4 fruit fly cellular contexts compared by ENCODE assay signal in the genomic region with DNA sequence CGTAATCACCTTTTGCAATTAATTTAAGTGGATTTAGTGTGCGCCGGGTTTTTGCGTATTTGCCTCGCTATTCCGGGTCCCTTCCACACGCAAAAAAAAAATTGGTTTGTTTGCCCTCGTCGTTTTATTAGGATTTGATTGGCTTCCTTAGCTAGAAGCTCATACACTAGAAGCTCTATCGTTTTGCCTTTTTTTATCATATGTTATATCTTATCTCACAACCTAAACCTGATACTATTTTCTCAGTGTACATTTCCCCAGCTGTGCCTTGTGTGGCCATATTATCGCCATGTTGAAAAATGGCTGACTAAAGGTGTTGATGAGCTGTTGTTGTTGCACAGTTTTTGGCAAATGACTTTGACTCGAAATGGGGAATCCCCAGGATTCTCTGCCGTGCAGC.
TF ChIP-seq lines count a peak whose summit lies in the region.

No protein-coding gene starts in this region.

- no peak for TF ChIP-seq CTCF in whole organism, embryonic (GFP tag; optimal IDR thresholded peaks at IDR 0.05; lab: Kevin White, UChicago)

TF ChIP-seq in whole organism, embryonic, 481 proteins besides CTCF, POLR2A, EP300 and RAD21 (continues in another document):
- 0 out of 3 replicates have a peak, but pooled peaks have one; percentile 38 for TF ChIP-seq Optix (GFP tag; IDR thresholded peaks at IDR 0.05; lab: Robert Waterston, UW)
- TF ChIP-seq CG9817 (tag; optimal IDR thresholded peaks at IDR 0.05; lab: Kevin White, UChicago), result no peak
- TF ChIP-seq kni (GFP tag; optimal IDR thresholded peaks at IDR 0.05; lab: Kevin White, UChicago), result no peak
- no peak for TF ChIP-seq B-H2 (GFP tag; optimal IDR thresholded peaks at IDR 0.05; lab: Kevin White, UChicago)
- no peak for TF ChIP-seq Sox100B (GFP tag; optimal IDR thresholded peaks at IDR 0.05; lab: Kevin White, UChicago)
- peak; percentile 86 for TF ChIP-seq Med (GFP tag; lab: Kevin White, UChicago)
- no peak for TF ChIP-seq Hmx (GFP tag; optimal IDR thresholded peaks at IDR 0.05; lab: Kevin White, UChicago)
- TF ChIP-seq vvl (GFP tag; IDR thresholded peaks at IDR 0.05; lab: Robert Waterston, UW), result peak; percentile 40
- no peak for TF ChIP-seq br (optimal IDR thresholded peaks at IDR 0.05; lab: Kevin White, UChicago)
- TF ChIP-seq vfl (GFP tag; optimal IDR thresholded peaks at IDR 0.05; lab: Kevin White, UChicago), result no peak
- no peak for TF ChIP-seq hbn (GFP tag; IDR thresholded peaks at IDR 0.05; lab: Robert Waterston, UW; ENCODE audit: partially characterized antibody)
- TF ChIP-seq CG10267 (tag; optimal IDR thresholded peaks at IDR 0.05; lab: Kevin White, UChicago), result no peak
- TF ChIP-seq nau (GFP tag; optimal IDR thresholded peaks at IDR 0.05; lab: Kevin White, UChicago), result no peak
- no peak for TF ChIP-seq CG15696 (tag; optimal IDR thresholded peaks at IDR 0.05; lab: Kevin White, UChicago)
- peak; percentile 62 for TF ChIP-seq CG18599 (GFP tag; optimal IDR thresholded peaks at IDR 0.05; lab: Kevin White, UChicago)
- no peak for TF ChIP-seq GATAe (GFP tag; conservative IDR thresholded peaks at IDR 0.05; lab: Robert Waterston, UW)
- no peak for TF ChIP-seq CG10147 (GFP tag; optimal IDR thresholded peaks at IDR 0.05; lab: Kevin White, UChicago)
- TF ChIP-seq CG16813 (GFP tag; IDR thresholded peaks at IDR 0.05; lab: Robert Waterston, UW; ENCODE audit: partially characterized antibody), result no peak
- TF ChIP-seq wek (GFP tag; optimal IDR thresholded peaks at IDR 0.05; lab: Kevin White, UChicago), result no peak
- no peak for TF ChIP-seq CG15479 (GFP tag; optimal IDR thresholded peaks at IDR 0.05; lab: Kevin White, UChicago)
- TF ChIP-seq CG6854 (GFP tag; optimal IDR thresholded peaks at IDR 0.05; lab: Kevin White, UChicago), result no peak
- TF ChIP-seq Taf1 (GFP tag; IDR thresholded peaks at IDR 0.05; lab: Robert Waterston, UW), result no peak

TF ChIP-seq in whole organism, prepupa, 60 proteins besides CTCF, POLR2A, EP300 and RAD21 (continues in another document):
- TF ChIP-seq CG3032 (tag; optimal IDR thresholded peaks at IDR 0.05; lab: Kevin White, UChicago) (peak; percentile 48), dac (GFP tag; optimal IDR thresholded peaks at IDR 0.05; lab: Kevin White, UChicago) (no peak), CG6792 (GFP tag; optimal IDR thresholded peaks at IDR 0.05; lab: Kevin White, UChicago) (peak; percentile 28), CG7368 (GFP tag; optimal IDR thresholded peaks at IDR 0.05; lab: Kevin White, UChicago) (peak; percentile 15), CG15336 (GFP tag; IDR thresholded peaks at IDR 0.05; lab: Robert Waterston, UW) (peak; percentile 30; the same call in 1 of the 2 replicates), salr (GFP tag; optimal IDR thresholded peaks at IDR 0.05; lab: Kevin White, UChicago) (peak in 1 of 2 experiments; percentile 0), fd85E (GFP tag; optimal IDR thresholded peaks at IDR 0.05; lab: Kevin White, UChicago) (no peak), CG32006 (GFP tag; optimal IDR thresholded peaks at IDR 0.05; lab: Kevin White, UChicago) (peak; percentile 40), CG34406 (GFP tag; optimal IDR thresholded peaks at IDR 0.05; lab: Kevin White, UChicago) (peak; percentile 32), pdm3 (GFP tag; optimal IDR thresholded peaks at IDR 0.05; lab: Kevin White, UChicago) (peak; percentile 47), CG8319 (GFP tag; optimal IDR thresholded peaks at IDR 0.05; lab: Kevin White, UChicago) (peak; percentile 6), Blimp-1 (GFP tag; optimal IDR thresholded peaks at IDR 0.05; lab: Kevin White, UChicago) (no peak), topi (GFP tag; optimal IDR thresholded peaks at IDR 0.05; lab: Kevin White, UChicago) (peak; percentile 54), CG8632 (GFP tag; optimal IDR thresholded peaks at IDR 0.05; lab: Kevin White, UChicago) (peak; percentile 35), CG8119 (GFP tag; IDR thresholded peaks at IDR 0.05; lab: Robert Waterston, UW) (peak; percentile 48; the same call in 2 of the 3 replicates), Ets96B (tag; optimal IDR thresholded peaks at IDR 0.05; lab: Kevin White, UChicago) (peak; percentile 52), CG6808 (GFP tag; optimal IDR thresholded peaks at IDR 0.05; lab: Kevin White, UChicago) (peak; percentile 25), Ets21C (GFP tag; optimal IDR thresholded peaks at IDR 0.05; lab: Kevin White, UChicago) (peak; percentile 25), spab (GFP tag; optimal IDR thresholded peaks at IDR 0.05; lab: Kevin White, UChicago) (no peak), Eip75B (GFP tag; optimal IDR thresholded peaks at IDR 0.05; lab: Kevin White, UChicago) (peak; percentile 54), lz (GFP tag; optimal IDR thresholded peaks at IDR 0.05; lab: Kevin White, UChicago) (peak; percentile 37), ss (GFP tag; optimal IDR thresholded peaks at IDR 0.05; lab: Kevin White, UChicago) (peak in 1 of 2 experiments; percentile 23)

TF ChIP-seq in whole organism, pupa, 21 proteins besides CTCF, POLR2A, EP300 and RAD21:
- TF ChIP-seq fd96Ca (GFP tag; IDR thresholded peaks at IDR 0.05; lab: Robert Waterston, UW) (peak; percentile 32; the same call in 1 of the 3 replicates), CG10348 (GFP tag; IDR thresholded peaks at IDR 0.05; lab: Robert Waterston, UW) (no peak), D1 (tag; optimal IDR thresholded peaks at IDR 0.05; lab: Kevin White, UChicago) (no peak), CG14655 (GFP tag; optimal IDR thresholded peaks at IDR 0.05; lab: Kevin White, UChicago) (peak; percentile 47), rn (GFP tag; IDR thresholded peaks at IDR 0.05; lab: Robert Waterston, UW) (no peak), CG12605 (GFP tag; IDR thresholded peaks at IDR 0.05; lab: Robert Waterston, UW) (no peak), CG13204 (GFP tag; optimal IDR thresholded peaks at IDR 0.05; lab: Kevin White, UChicago) (no peak), CG8301 (tag; optimal IDR thresholded peaks at IDR 0.05; lab: Kevin White, UChicago) (peak; percentile 18), Ets98B (GFP tag; IDR thresholded peaks at IDR 0.05; lab: Robert Waterston, UW) (peak; percentile 22; the same call in 1 of the 2 replicates), EcR (GFP tag; optimal IDR thresholded peaks at IDR 0.05; lab: Kevin White, UChicago) (no peak), Pif1B (GFP tag; optimal IDR thresholded peaks at IDR 0.05; lab: Kevin White, UChicago) (peak; percentile 45), CG34367 (tag; optimal IDR thresholded peaks at IDR 0.05; lab: Kevin White, UChicago) (peak; percentile 30), Snoo (tag; optimal IDR thresholded peaks at IDR 0.05; lab: Kevin White, UChicago) (peak; percentile 31), CG32121 (GFP tag; IDR thresholded peaks at IDR 0.05; lab: Robert Waterston, UW) (peak; percentile 23; the same call in 1 of the 2 replicates), Pif1A (GFP tag; optimal IDR thresholded peaks at IDR 0.05; lab: Kevin White, UChicago) (peak; percentile 68), gl (tag; optimal IDR thresholded peaks at IDR 0.05; lab: Kevin White, UChicago) (no peak), CG4496 (GFP tag; IDR thresholded peaks at IDR 0.05; lab: Robert Waterston, UW) (peak; percentile 62; the same call in 1 of the 3 replicates), CG8159 (tag; optimal IDR thresholded peaks at IDR 0.05; lab: Kevin White, UChicago) (peak; percentile 55), CG9948 (tag; optimal IDR thresholded peaks at IDR 0.05; lab: Kevin White, UChicago) (peak; percentile 46), CG17806 (tag; optimal IDR thresholded peaks at IDR 0.05; lab: Kevin White, UChicago) (peak; percentile 53), CG15710 (tag; optimal IDR thresholded peaks at IDR 0.05; lab: Kevin White, UChicago) (peak; percentile 29)

TF ChIP-seq in whole organism, wandering third instar larva, 38 proteins besides CTCF, POLR2A, EP300 and RAD21:
- TF ChIP-seq h (GFP tag; optimal IDR thresholded peaks at IDR 0.05; lab: Kevin White, UChicago) (peak; percentile 18), Vsx2 (GFP tag; optimal IDR thresholded peaks at IDR 0.05; lab: Kevin White, UChicago; ENCODE audit: partially characterized antibody) (no peak), ey (GFP tag; optimal IDR thresholded peaks at IDR 0.05; lab: Kevin White, UChicago) (peak; percentile 41), Mio (GFP tag; optimal IDR thresholded peaks at IDR 0.05; lab: Kevin White, UChicago) (no peak), foxo (GFP tag; optimal IDR thresholded peaks at IDR 0.05; lab: Kevin White, UChicago) (peak in 1 of 2 experiments; percentile 46), Dif (GFP tag; optimal IDR thresholded peaks at IDR 0.05; lab: Kevin White, UChicago; ENCODE audit: partially characterized antibody) (no peak), fru (GFP tag; optimal IDR thresholded peaks at IDR 0.05; lab: Kevin White, UChicago) (peak; percentile 33), rgr (GFP tag; optimal IDR thresholded peaks at IDR 0.05; lab: Kevin White, UChicago) (peak; percentile 31), br (GFP tag; optimal IDR thresholded peaks at IDR 0.05; lab: Kevin White, UChicago) (peak; percentile 12)
